Worm (Caenorhabditis elegans) whole organism, L4 larva: ENCODE data around the gene let-60.

Experiments
- D1046.2 ChIP-seq: fragments of 200-800 bp; sonication (Bioruptor generic); IDR thresholded peaks from 2 replicates; pipeline ENCODE4 v1.3.6; 2022; ENCODE audit warnings: missing genetic modification characterization, missing compliant biosample characterization
- F49E8.2 ChIP-seq: sonication (generic microtip); optimal IDR thresholded peaks from 2 replicates; lab custom pipeline; 2016; ENCODE audit warnings: missing compliant biosample characterization, mild to moderate bottlenecking, missing genetic modification characterization, borderline replicate concordance
- T20F7.1 ChIP-seq: fragments of 200-800 bp; sonication (Bioruptor generic); optimal IDR thresholded peaks from 2 replicates; lab custom pipeline; 2018; ENCODE audit warnings: mild to moderate bottlenecking, missing genetic modification characterization, missing compliant biosample characterization
- Y48G9A.11 ChIP-seq: fragments of 200-800 bp; sonication (Bioruptor generic); IDR thresholded peaks from 2 replicates; pipeline ENCODE4 v1.3.6; 2022; ENCODE audit warnings: missing genetic modification reagents, missing genetic modification characterization, missing compliant biosample characterization
- aha-1 ChIP-seq: fragments of 150-350 bp; peaks from one replicate; lab custom pipeline; 2014; ENCODE audit warnings: missing biosample characterization, missing genetic modification characterization
- attf-4 ChIP-seq: sonication (generic microtip); optimal IDR thresholded peaks from 3 replicates; lab custom pipeline; 2017; ENCODE audit warnings: missing biosample characterization, missing genetic modification characterization
- daf-16 ChIP-seq, 3 experiments: sonication (generic microtip); optimal IDR thresholded peaks; 2 replicates each; lab custom pipeline; 2016 to 2017; ENCODE audit warnings: missing genetic modification characterization in 3 of 3, missing genetic modification reagents in 3 of 3, mild to moderate bottlenecking in 2 of 3, missing compliant biosample characterization in 2 of 3, missing biosample characterization in 1 of 3, moderate library complexity in 1 of 3
- dmd-6 ChIP-seq: fragments of 200-800 bp; sonication (Bioruptor generic); IDR thresholded peaks from 2 replicates; pipeline ENCODE4 v1.3.6; 2022; ENCODE audit warnings: missing genetic modification reagents, missing genetic modification characterization, missing compliant biosample characterization
- dmd-9 ChIP-seq: fragments of 200-800 bp; sonication (Bioruptor generic); IDR thresholded peaks from 2 replicates; pipeline ENCODE4 v1.3.6; 2022; ENCODE audit warnings: missing genetic modification reagents, missing genetic modification characterization, missing compliant biosample characterization
- dpl-1 ChIP-seq: fragments of 150-350 bp; optimal IDR thresholded peaks from 2 replicates; lab custom pipeline; 2014; ENCODE audit warnings: missing biosample characterization, missing genetic modification reagents, missing genetic modification characterization
- fos-1 ChIP-seq: fragments of 150-350 bp; optimal IDR thresholded peaks from 2 replicates; lab custom pipeline; 2014; ENCODE audit warnings: missing biosample characterization, missing genetic modification characterization
- hif-1 ChIP-seq, 2 experiments: sonication (generic microtip); optimal IDR thresholded peaks; 2 replicates each; lab custom pipeline; 2016 to 2017; ENCODE audit warnings: missing compliant biosample characterization in 2 of 2, missing genetic modification characterization in 2 of 2, missing genetic modification reagents in 2 of 2, missing genotype in 2 of 2, mild to moderate bottlenecking in 1 of 2
- hmg-1.1 ChIP-seq: fragments of 200-800 bp; sonication (Bioruptor generic); IDR thresholded peaks from 2 replicates; pipeline ENCODE4 v1.3.6; 2022; ENCODE audit warnings: missing genetic modification reagents, missing genetic modification characterization, missing compliant biosample characterization
- lin-13 ChIP-seq: fragments of 150-350 bp; optimal IDR thresholded peaks from 2 replicates; lab custom pipeline; 2014; ENCODE audit warnings: missing biosample characterization, missing genetic modification reagents, missing genetic modification characterization
- lin-38 ChIP-seq: fragments of 200-800 bp; sonication (Bioruptor generic); IDR thresholded peaks from 2 replicates; pipeline ENCODE4 v1.3.6; 2022; ENCODE audit warnings: missing genetic modification reagents, missing genetic modification characterization, missing compliant biosample characterization
- madf-5 ChIP-seq, 2 experiments: fragments of 200-800 bp; sonication (Bioruptor generic); IDR thresholded peaks; 2 replicates each; pipeline ENCODE4 v1.3.6; 2022; ENCODE audit warnings: missing compliant biosample characterization in 2 of 2, missing genetic modification characterization in 2 of 2
- madf-9 ChIP-seq: fragments of 200-800 bp; sonication (Bioruptor generic); conservative IDR thresholded peaks from 2 replicates; pipeline ENCODE4 v1.3.6; 2022; ENCODE audit warnings: missing genetic modification reagents, missing genetic modification characterization, missing compliant biosample characterization
- mdl-1 ChIP-seq, 2 experiments: fragments of 150-350 bp in 1 of 2; sonication (generic microtip) in 1 of 2; optimal IDR thresholded peaks; 2 replicates each; lab custom pipeline; 2014 to 2017; ENCODE audit warnings: missing biosample characterization in 2 of 2, missing genetic modification characterization in 2 of 2
- mes-2 ChIP-seq: sonication (generic microtip); optimal IDR thresholded peaks from 2 replicates; lab custom pipeline; 2016; ENCODE audit warnings: missing genotype, mild to moderate bottlenecking, missing genetic modification characterization, missing compliant biosample characterization; ENCODE audit not compliant: poor library complexity, severe bottlenecking
- mxl-3 ChIP-seq: fragments of 200-800 bp; sonication (Bioruptor generic); optimal IDR thresholded peaks from 2 replicates; lab custom pipeline; 2018; ENCODE audit warnings: mild to moderate bottlenecking, missing genetic modification characterization, missing compliant biosample characterization
- nhr-102 ChIP-seq: sonication (generic microtip); optimal IDR thresholded peaks from 2 replicates; lab custom pipeline; 2016; ENCODE audit warnings: mild to moderate bottlenecking, missing genetic modification characterization, moderate library complexity, missing compliant biosample characterization
- nhr-111 ChIP-seq: fragments of 200-800 bp; sonication (Bioruptor generic); optimal IDR thresholded peaks from 2 replicates; lab custom pipeline; 2018; ENCODE audit warnings: mild to moderate bottlenecking, missing genetic modification characterization, missing compliant biosample characterization
- nhr-25 ChIP-seq: sonication (generic microtip); optimal IDR thresholded peaks from 2 replicates; lab custom pipeline; 2017; ENCODE audit warnings: missing genetic modification characterization, mild to moderate bottlenecking, missing compliant biosample characterization, antibody characterized with exemption, moderate library complexity, borderline replicate concordance; ENCODE audit not compliant: insufficient read depth
- nhr-28 ChIP-seq: fragments of 150-350 bp; optimal IDR thresholded peaks from 2 replicates; lab custom pipeline; 2014; ENCODE audit warnings: missing biosample characterization, missing genetic modification characterization
- nhr-42 ChIP-seq: fragments of 200-800 bp; sonication (Bioruptor generic); IDR thresholded peaks from 2 replicates; pipeline ENCODE4 v1.3.6; 2022; ENCODE audit warnings: missing genetic modification characterization, missing compliant biosample characterization
- nhr-48 ChIP-seq: sonication (generic microtip); optimal IDR thresholded peaks from 2 replicates; lab custom pipeline; 2016; ENCODE audit warnings: mild to moderate bottlenecking, missing genetic modification characterization, missing compliant biosample characterization
- nhr-6 ChIP-seq: fragments of 150-350 bp; optimal IDR thresholded peaks from 2 replicates; lab custom pipeline; 2014; ENCODE audit warnings: missing biosample characterization, missing genetic modification characterization
- pha-4 ChIP-seq, 2 experiments: fragments of 150-350 bp in 1 of 2; fragments of 200-800 bp in 1 of 2; sonication (Bioruptor generic) in 1 of 2; IDR thresholded peaks in 1 of 2; optimal IDR thresholded peaks in 1 of 2; 2 replicates each; pipeline versions ENCODE4 v1.3.6 to Lab custom; 2014 to 2022; ENCODE audit warnings: missing genetic modification characterization in 2 of 2, missing genetic modification reagents in 2 of 2, missing biosample characterization in 1 of 2, missing compliant biosample characterization in 1 of 2
- pqm-1 ChIP-seq: sonication (generic microtip); optimal IDR thresholded peaks from 2 replicates; lab custom pipeline; 2017; ENCODE audit warnings: missing biosample characterization, missing genetic modification characterization
- set-16 ChIP-seq: fragments of 200-800 bp; sonication (Bioruptor generic); IDR thresholded peaks from 2 replicates; pipeline ENCODE4 v1.3.6; 2022; ENCODE audit warnings: missing genetic modification reagents, missing genetic modification characterization, missing compliant biosample characterization
- snpc-1.2 ChIP-seq: fragments of 200-800 bp; sonication (Bioruptor generic); IDR thresholded peaks from 2 replicates; pipeline ENCODE4 v1.3.6; 2022; ENCODE audit warnings: missing genetic modification reagents, missing genetic modification characterization, missing compliant biosample characterization
- spr-1 ChIP-seq: sonication (generic microtip); optimal IDR thresholded peaks from 2 replicates; lab custom pipeline; 2016; ENCODE audit warnings: mild to moderate bottlenecking, missing genetic modification characterization, missing compliant biosample characterization
- tag-97 ChIP-seq: fragments of 200-800 bp; sonication (Bioruptor generic); IDR thresholded peaks from 2 replicates; pipeline ENCODE4 v1.3.6; 2022; ENCODE audit warnings: missing genetic modification characterization, missing compliant biosample characterization
- tra-1 ChIP-seq: fragments of 200-800 bp; sonication (Bioruptor generic); IDR thresholded peaks from 2 replicates; pipeline ENCODE4 v1.3.6; 2022; ENCODE audit warnings: missing genetic modification reagents, missing genetic modification characterization, missing compliant biosample characterization
- unc-130 ChIP-seq: sonication (generic microtip); optimal IDR thresholded peaks from 2 replicates; lab custom pipeline; 2016; ENCODE audit warnings: missing genetic modification reagents, missing genetic modification characterization, missing compliant biosample characterization
- unc-39 ChIP-seq: sonication (generic microtip); optimal IDR thresholded peaks from 2 replicates; lab custom pipeline; 2017; ENCODE audit warnings: missing biosample characterization, missing genetic modification characterization
- unc-62 ChIP-seq, 3 experiments: fragments of 150-350 bp in 1 of 3; sonication (generic microtip); optimal IDR thresholded peaks in 2 of 3; peaks in 1 of 3; 1 replicate in 1 of 3; 2 replicates in 2 of 3; lab custom pipeline; 2014 to 2017; ENCODE audit warnings: missing biosample characterization in 3 of 3, missing genetic modification characterization in 3 of 3, missing genetic modification reagents in 3 of 3, missing genotype in 1 of 3
- zag-1 ChIP-seq: fragments of 150-350 bp; optimal IDR thresholded peaks from 2 replicates; lab custom pipeline; 2014; ENCODE audit warnings: missing biosample characterization, missing genetic modification characterization

Gene let-60

DNA sequence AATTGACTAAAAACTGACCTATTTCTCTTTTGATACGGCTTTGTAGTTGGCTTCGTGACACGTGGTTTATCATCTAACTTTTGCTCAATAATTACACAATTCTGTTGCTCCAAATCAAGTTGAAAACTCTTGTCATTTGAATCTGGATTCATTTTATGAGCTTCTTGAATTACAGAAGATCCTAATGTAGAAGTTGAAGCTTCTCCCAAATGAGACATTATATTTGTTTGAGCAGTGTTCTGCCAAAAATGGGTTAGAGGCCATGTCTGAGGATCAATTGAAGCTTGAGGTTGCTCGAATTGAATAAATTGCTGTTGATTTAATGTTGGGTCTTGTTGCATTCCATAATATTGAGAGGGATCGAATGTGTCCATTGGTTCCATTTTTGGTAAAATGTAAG is 6.6 kb upstream of the let-60 start:
- TF ChIP-seq unc-62 (GFP tag; optimal IDR thresholded peaks at IDR 0.05 in 1 of 2; lab: Kevin White, UChicago): peak in 1 of 2 experiments; percentile 95
- TF ChIP-seq unc-62 (tag; optimal IDR thresholded peaks at IDR 0.05; lab: Kevin White, UChicago): no peak
- no peak for TF ChIP-seq zag-1 (tag; lab: Kevin White, UChicago)

ce11 chrIV:11695634-11696033 is 4.7 kb upstream of the let-60 start:
- TF ChIP-seq dpl-1 (no peak), snpc-1.2 (GFP tag; lab: Robert Waterston, UW) (peak; percentile 60; the same call in 1 of the 2 replicates), nhr-48 (tag; lab: Kevin White, UChicago) (no peak), lin-38 (GFP tag; lab: Robert Waterston, UW) (peak; percentile 31; the same call in 1 of the 2 replicates), aha-1 (tag; lab: Kevin White, UChicago) (peak; percentile 28), F49E8.2 (tag; lab: Kevin White, UChicago) (peak; percentile 88), unc-39 (tag; lab: Kevin White, UChicago) (no peak), unc-130 (GFP tag; lab: Kevin White, UChicago) (peak; percentile 60), Y48G9A.11 (GFP tag; lab: Robert Waterston, UW) (0 out of 2 replicates have a peak, but pooled peaks have one; percentile 50)

ce11 chrIV:11694143-11694542 is 3.3 kb upstream of the let-60 start, which contains the start of gene ZK792.7:
ZK792.7 (plus strand) TSS chrIV:11694443.
- TF ChIP-seq hif-1 (tag; optimal IDR thresholded peaks at IDR 0.05; lab: Kevin White, UChicago) (no peak), mxl-3 (GFP tag; lab: Kevin White, UChicago) (no peak), tag-97 (GFP tag; lab: Robert Waterston, UW) (no peak), nhr-42 (no peak), pha-4 (GFP tag; IDR thresholded peaks at IDR 0.05; lab: Robert Waterston, UW) (no peak), pha-4 (tag; optimal IDR thresholded peaks at IDR 0.05; lab: Kevin White, UChicago) (no peak), nhr-102 (tag; lab: Kevin White, UChicago) (no peak), aha-1 (tag; lab: Kevin White, UChicago) (no peak)

DNA sequence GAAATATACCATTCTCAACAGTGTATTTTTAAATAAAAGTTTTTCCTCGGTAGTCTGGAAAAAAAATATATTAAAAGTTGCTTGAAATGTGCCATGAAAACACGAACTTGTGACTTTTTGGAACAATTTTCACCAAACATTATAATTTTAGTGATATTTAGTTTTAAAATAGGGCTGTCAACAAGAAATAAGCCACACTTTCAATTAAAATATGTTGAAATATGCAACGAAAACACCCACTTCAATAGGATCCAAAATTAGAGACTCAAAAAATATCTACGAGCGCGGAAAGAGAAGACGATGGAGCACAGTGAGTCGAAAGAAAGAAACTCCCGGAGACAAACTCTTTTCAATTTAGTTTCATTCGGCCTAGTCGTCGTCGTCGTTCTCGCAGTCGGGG is 2.6 kb upstream of the let-60 start, which contains the start of gene ZK792.12:
Gene ZK792.12 (plus strand): TSS at position 301 of the 400 bp plus-strand sequence.
- no peak for TF ChIP-seq set-16 (GFP tag; lab: Robert Waterston, UW)
- TF ChIP-seq tag-97 (GFP tag; lab: Robert Waterston, UW): no peak
- TF ChIP-seq dmd-9 (GFP tag; lab: Robert Waterston, UW): no peak

DNA sequence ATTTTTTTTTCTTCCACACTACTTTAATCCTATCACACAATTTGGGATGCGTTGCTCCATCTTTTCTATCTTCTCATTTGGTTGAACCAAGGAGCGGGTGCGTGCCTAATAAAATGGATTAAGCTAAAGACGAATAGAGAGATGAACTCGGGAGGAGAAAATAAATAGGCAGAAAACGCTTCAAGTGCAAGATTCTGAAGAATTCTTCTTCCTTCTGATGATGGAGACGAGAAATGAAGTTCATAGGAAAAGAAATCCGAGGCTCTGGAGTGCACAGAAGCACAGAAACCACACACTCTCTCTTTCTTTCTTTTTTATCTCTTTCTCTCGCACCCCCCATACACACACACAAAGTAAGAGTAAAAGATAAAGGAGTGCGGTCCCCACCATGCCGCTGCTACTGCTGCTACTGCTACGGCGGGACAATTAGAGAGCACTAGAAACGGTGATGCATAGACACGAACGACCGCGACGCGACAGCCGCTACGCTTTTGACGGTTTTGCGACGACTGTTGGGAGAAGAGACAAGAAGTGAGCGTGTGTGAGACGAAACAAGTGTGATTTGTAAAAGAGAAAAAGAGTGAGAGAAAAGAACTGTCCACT is 1.3 kb upstream of the let-60 start:
- TF ChIP-seq attf-4 (tag; lab: Kevin White, UChicago): no peak
- TF ChIP-seq pha-4 (GFP tag; IDR thresholded peaks at IDR 0.05; lab: Robert Waterston, UW): peak; percentile 58; the same call in 1 of the 2 replicates
- no peak for TF ChIP-seq pha-4 (tag; optimal IDR thresholded peaks at IDR 0.05; lab: Kevin White, UChicago)
- peak; percentile 41 to 85 for TF ChIP-seq mdl-1 (tag; optimal IDR thresholded peaks at IDR 0.05; lab: Kevin White, UChicago)
- TF ChIP-seq nhr-6 (tag; lab: Kevin White, UChicago): peak; percentile 85
- peak; percentile 74 for TF ChIP-seq pqm-1 (tag; lab: Kevin White, UChicago)
- TF ChIP-seq nhr-28 (tag; lab: Kevin White, UChicago): peak; percentile 96
- peak; percentile 48 to 99 for TF ChIP-seq unc-62 (GFP tag; optimal IDR thresholded peaks at IDR 0.05 in 1 of 2; lab: Kevin White, UChicago)
- TF ChIP-seq unc-62 (tag; optimal IDR thresholded peaks at IDR 0.05; lab: Kevin White, UChicago): no peak
- no peak for TF ChIP-seq D1046.2 (GFP tag; lab: Robert Waterston, UW)
- TF ChIP-seq lin-13 (GFP tag; lab: Kevin White, UChicago): no peak
- peak; percentile 42 for TF ChIP-seq spr-1 (tag; lab: Kevin White, UChicago)
- no peak for TF ChIP-seq nhr-111
- no peak for TF ChIP-seq dmd-9 (GFP tag; lab: Robert Waterston, UW)
- peak; percentile 70 for TF ChIP-seq mes-2 (tag; lab: Kevin White, UChicago)
- TF ChIP-seq daf-16 (GFP tag; optimal IDR thresholded peaks at IDR 0.05; lab: Kevin White, UChicago): peak in 1 of 2 experiments; percentile 14
- TF ChIP-seq daf-16 (tag; optimal IDR thresholded peaks at IDR 0.05; lab: Kevin White, UChicago): peak; percentile 68
- TF ChIP-seq T20F7.1 (GFP tag; lab: Kevin White, UChicago): peak; percentile 62
- TF ChIP-seq hif-1 (tag; optimal IDR thresholded peaks at IDR 0.05; lab: Kevin White, UChicago): peak in 1 of 2 experiments; percentile 64
- TF ChIP-seq dmd-6 (GFP tag; lab: Robert Waterston, UW): peak; percentile 86
- TF ChIP-seq tra-1: peak; percentile 62; the same call in 1 of the 2 replicates
- peak; percentile 85 for TF ChIP-seq hmg-1.1 (GFP tag; lab: Robert Waterston, UW)
- TF ChIP-seq nhr-25 (tag; lab: Kevin White, UChicago): peak; percentile 79
- no peak for TF ChIP-seq fos-1 (tag; lab: Kevin White, UChicago)
- TF ChIP-seq madf-9 (GFP tag; lab: Robert Waterston, UW): peak; percentile 39; the same call in 1 of the 2 replicates
- TF ChIP-seq lin-38 (GFP tag; lab: Robert Waterston, UW): peak; percentile 56
- TF ChIP-seq madf-5 (GFP tag; IDR thresholded peaks at IDR 0.05; lab: Robert Waterston, UW): no peak
